Worm (Caenorhabditis elegans): Measurements from ENCODE around the gene C08G5.7.

The C08G5.7 gene

DNA sequence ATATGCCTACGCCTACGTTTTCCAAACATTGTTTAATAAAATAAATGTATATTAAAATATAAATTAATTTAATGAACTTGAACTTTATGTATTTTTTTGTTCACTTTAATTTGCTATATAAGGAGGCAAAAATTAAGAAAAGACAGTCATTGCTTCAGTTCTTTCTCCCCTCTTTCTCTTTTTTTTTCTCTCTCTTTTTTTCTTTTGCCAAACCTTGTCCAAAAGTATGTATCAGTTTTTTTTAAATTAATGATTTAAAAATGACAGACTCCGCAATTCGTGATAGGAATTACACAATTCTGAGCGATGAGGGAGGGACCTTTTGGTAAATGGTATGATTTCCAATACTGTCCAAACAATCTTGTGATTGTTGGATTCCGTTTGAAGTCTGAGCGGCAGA, 37.9 kb upstream of the C08G5.7 start, which contains the start of gene F46F5.13:
TSS of gene F46F5.13 (plus strand) at position 301 of the 400 bp plus-strand sequence.
- TF ChIP-seq ekl-4 (GFP tag; IDR thresholded peaks at IDR 0.05) = no peak
- no peak for TF ChIP-seq egl-44 (GFP tag; IDR thresholded peaks at IDR 0.05)
- no peak for TF ChIP-seq hlh-12 (tag; optimal IDR thresholded peaks at IDR 0.05)
- TF ChIP-seq attf-5 (GFP tag; optimal IDR thresholded peaks at IDR 0.05) = no peak

ce11 chrII:799700-800099, 34.6 kb upstream of the C08G5.7 start, which contains the start of gene F46F5.14:
TSS of gene F46F5.14 (plus strand) at chrII:800000.
- TF ChIP-seq ceh-58 (GFP tag; IDR thresholded peaks at IDR 0.05) (no peak), madf-10 (tag; optimal IDR thresholded peaks at IDR 0.05) (no peak), nfyb-1 (GFP tag; IDR thresholded peaks at IDR 0.05) (no peak), tbx-9 (tag; optimal IDR thresholded peaks at IDR 0.05; ENCODE audit: borderline replicate concordance) (no peak), bed-2 (GFP tag; IDR thresholded peaks at IDR 0.05) (no peak)

DNA sequence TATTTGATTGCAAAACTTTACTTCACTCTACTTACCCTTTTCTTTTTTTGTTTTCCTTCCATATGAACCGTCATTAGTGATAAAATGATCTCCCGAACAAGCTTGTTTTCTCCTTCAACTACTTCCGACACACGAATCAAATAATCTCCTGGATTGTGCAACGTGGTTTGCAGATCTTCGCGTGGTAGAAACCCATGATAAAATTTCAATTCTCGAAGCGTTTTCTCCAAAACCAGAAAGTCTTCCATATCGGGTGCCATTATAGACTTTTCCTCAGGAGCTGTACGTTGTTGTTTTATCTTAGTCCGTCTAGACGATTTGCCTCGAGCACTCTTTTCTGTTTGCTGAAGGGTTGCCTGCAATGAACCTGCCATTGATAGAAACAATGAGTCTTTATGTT, 32.3 kb upstream of the C08G5.7 start:
- TF ChIP-seq hlh-12 (tag; optimal IDR thresholded peaks at IDR 0.05) = no peak
- TF ChIP-seq hsf-1 (GFP tag; IDR thresholded peaks at IDR 0.05) = no peak
- no peak for TF ChIP-seq efl-1 (GFP tag; optimal IDR thresholded peaks at IDR 0.05)
- TF ChIP-seq Y53G8AR.9 (GFP tag; conservative IDR thresholded peaks at IDR 0.05) = no peak
- no peak for TF ChIP-seq Y95B8A.8 (GFP tag; IDR thresholded peaks at IDR 0.05)
- TF ChIP-seq madf-3 (GFP tag; IDR thresholded peaks at IDR 0.05) = no peak
- TF ChIP-seq B0336.3 (GFP tag; IDR thresholded peaks at IDR 0.05) = no peak
- no peak for TF ChIP-seq mel-28 (tag; optimal IDR thresholded peaks at IDR 0.05; ENCODE audit: borderline replicate concordance)
- no peak for TF ChIP-seq nhr-27 (tag; optimal IDR thresholded peaks at IDR 0.05)

ce11 chrII:796916-797315, 31.8 kb upstream of the C08G5.7 start:
- no peak for TF ChIP-seq ets-4 (GFP tag; optimal IDR thresholded peaks at IDR 0.05)
- TF ChIP-seq ceh-40 (GFP tag; IDR thresholded peaks at IDR 0.05) = no peak
- no peak for TF ChIP-seq pha-4 (tag; optimal IDR thresholded peaks at IDR 0.05)
- no peak for TF ChIP-seq hrde-1 (tag; optimal IDR thresholded peaks at IDR 0.05; ENCODE audit: borderline replicate concordance)
- TF ChIP-seq F23B12.7 (tag; optimal IDR thresholded peaks at IDR 0.05; ENCODE audit: insufficient read depth) = no peak
- TF ChIP-seq Y53G8AR.9 (GFP tag; conservative IDR thresholded peaks at IDR 0.05) = no peak
- no peak for TF ChIP-seq sea-2 (GFP tag; IDR thresholded peaks at IDR 0.05)
- TF ChIP-seq F49E8.2 (tag; optimal IDR thresholded peaks at IDR 0.05; ENCODE audit: insufficient read depth) = no peak
- no peak for TF ChIP-seq bed-2 (GFP tag; IDR thresholded peaks at IDR 0.05)

DNA sequence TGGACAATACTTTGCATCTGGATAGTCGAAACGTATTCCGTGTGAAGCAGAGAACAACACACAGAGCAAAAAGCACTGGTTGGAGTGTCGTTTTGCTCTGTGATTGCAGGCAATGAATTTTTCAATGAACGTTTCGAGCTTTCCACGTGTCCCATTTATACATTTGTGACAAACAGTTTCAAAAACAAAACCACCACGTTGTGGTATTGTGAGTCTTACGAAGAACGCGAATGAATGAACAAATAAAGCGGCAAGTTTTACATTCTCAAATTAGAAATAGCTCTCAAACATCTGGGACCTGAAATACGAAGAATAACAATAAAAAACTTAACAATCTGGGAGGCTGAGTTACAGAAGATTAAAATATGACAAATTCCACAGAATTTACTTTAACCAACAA, 26.7 kb upstream of the C08G5.7 start, which contains the start of gene F46F5.1:
TSS of gene F46F5.1 (minus strand) at position 101 of the 400 bp plus-strand sequence.
- TF ChIP-seq die-1 (tag; optimal IDR thresholded peaks at IDR 0.05) (no peak), mxl-1 (tag; optimal IDR thresholded peaks at IDR 0.05) (no peak), let-526 (GFP tag; IDR thresholded peaks at IDR 0.05) (no peak), B0019.2 (GFP tag; conservative IDR thresholded peaks at IDR 0.05) (no peak), cebp-1 (GFP tag; IDR thresholded peaks at IDR 0.05) (no peak), cebp-1 (tag; optimal IDR thresholded peaks at IDR 0.05) (no peak), akir-1 (GFP tag; optimal IDR thresholded peaks at IDR 0.05) (no peak), ZK185.1 (tag; optimal IDR thresholded peaks at IDR 0.05; ENCODE audit: poor library complexity, severe bottlenecking) (no peak), F49E8.2 (tag; optimal IDR thresholded peaks at IDR 0.05; ENCODE audit: insufficient read depth) (no peak), C06A6.2 (GFP tag; conservative IDR thresholded peaks at IDR 0.05) (no peak), mes-4 (tag; optimal IDR thresholded peaks at IDR 0.05) (no peak), ztf-3 (GFP tag; optimal IDR thresholded peaks at IDR 0.05) (no peak), lag-1 (GFP tag; IDR thresholded peaks at IDR 0.05) (no peak), lin-40 (tag; optimal IDR thresholded peaks at IDR 0.05) (no peak), bed-2 (GFP tag; IDR thresholded peaks at IDR 0.05) (no peak), dpl-1 (GFP tag; optimal IDR thresholded peaks at IDR 0.05) (no peak), atf-7 (tag; optimal IDR thresholded peaks at IDR 0.05) (no peak), sptf-2 (GFP tag; optimal IDR thresholded peaks at IDR 0.05) (no peak), snpc-1.3 (tag; optimal IDR thresholded peaks at IDR 0.05; ENCODE audit: insufficient read depth) (no peak)

Data from whole organism, young adult.